Fruit fly (Drosophila melanogaster) Kc167 (cell line): Measurements from ENCODE around the gene Dic2.

Source experiments
- Myc ChIP-seq: fragments of >200 bp; optimal IDR thresholded peaks from 2 replicates; lab custom pipeline; 2017; ENCODE audit warnings: missing external identifiers
- h ChIP-seq: fragments of >200 bp; optimal IDR thresholded peaks from 3 replicates; lab custom pipeline; 2018; ENCODE audit warnings: missing external identifiers
- ttk ChIP-seq: sonication (Bioruptor generic); optimal IDR thresholded peaks from 2 replicates; lab custom pipeline; 2017; ENCODE audit warnings: missing external identifiers

DNA sequence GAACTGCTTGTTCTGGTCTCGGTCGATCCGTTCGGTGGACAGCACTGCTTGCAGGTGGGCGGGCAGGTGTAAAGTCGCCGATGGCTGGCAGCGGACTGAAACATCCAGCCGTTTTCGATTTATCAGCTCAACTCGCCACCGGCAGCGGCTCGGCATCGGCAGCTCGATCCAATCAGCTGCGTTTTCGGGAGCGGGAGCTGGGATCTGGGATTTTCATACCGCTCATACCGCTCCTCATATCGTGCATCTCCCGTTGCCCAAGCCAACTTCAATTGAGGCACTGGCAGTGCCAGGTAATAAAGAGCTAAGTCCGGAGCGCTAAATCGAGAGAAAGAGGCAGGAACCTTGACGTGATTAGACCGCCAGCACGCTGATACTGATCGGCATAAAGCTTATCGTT lies 11.1 kb upstream of the Dic2 start, which contains the start of gene MFS9:
- TF ChIP-seq h (lab: Kevin White, UChicago), result no peak
- TF ChIP-seq ttk (lab: Kevin White, UChicago), result no peak
- no peak for TF ChIP-seq Myc (lab: Kevin White, UChicago)
